1 fruit fly cellular context compared by ENCODE assay signal in genomic region chr2L:8894224-8894623, dm6.
TF ChIP-seq lines count a peak whose summit lies in the region.

No protein-coding gene starts in this region.

TF ChIP-seq in whole organism, embryonic, 481 proteins besides CTCF, POLR2A, EP300 and RAD21 (continued from another document):
- TF ChIP-seq Trl (optimal IDR thresholded peaks at IDR 0.05; lab: Kevin White, UChicago) = no peak
- peak; percentile 41 for TF ChIP-seq Trl (GFP tag; optimal IDR thresholded peaks at IDR 0.05; lab: Kevin White, UChicago)
- peak; percentile 36; the same call in 1 of the 2 replicates for TF ChIP-seq vvl (GFP tag; IDR thresholded peaks at IDR 0.05; lab: Robert Waterston, UW)
- TF ChIP-seq gem (tag; optimal IDR thresholded peaks at IDR 0.05; lab: Kevin White, UChicago) = peak; percentile 48
- peak; percentile 17 for TF ChIP-seq Bteb2 (GFP tag; optimal IDR thresholded peaks at IDR 0.05; lab: Kevin White, UChicago)
- TF ChIP-seq gt (GFP tag; IDR thresholded peaks at IDR 0.05; lab: Robert Waterston, UW) = no peak
- peak; percentile 1 for TF ChIP-seq tx (GFP tag; optimal IDR thresholded peaks at IDR 0.05; lab: Kevin White, UChicago)
- no peak for TF ChIP-seq wek (GFP tag; optimal IDR thresholded peaks at IDR 0.05; lab: Kevin White, UChicago)
- TF ChIP-seq lmd (GFP tag; IDR thresholded peaks at IDR 0.05; lab: Robert Waterston, UW) = peak; percentile 66; the same call in 1 of the 2 replicates
- peak; percentile 60 for TF ChIP-seq CG11247 (GFP tag; IDR thresholded peaks at IDR 0.05; lab: Robert Waterston, UW)
- TF ChIP-seq CG13624 (GFP tag; optimal IDR thresholded peaks at IDR 0.05; lab: Kevin White, UChicago) = peak; percentile 71
- peak; percentile 30 for TF ChIP-seq fd3F (GFP tag; optimal IDR thresholded peaks at IDR 0.05; lab: Kevin White, UChicago)
- peak; percentile 93 for TF ChIP-seq Med (GFP tag; lab: Kevin White, UChicago)
- TF ChIP-seq Fer1 (GFP tag; optimal IDR thresholded peaks at IDR 0.05; lab: Kevin White, UChicago) = peak; percentile 37
- TF ChIP-seq CG2202 (tag; optimal IDR thresholded peaks at IDR 0.05; lab: Kevin White, UChicago) = no peak
- TF ChIP-seq CG14014 (GFP tag; IDR thresholded peaks at IDR 0.05; lab: Robert Waterston, UW) = peak; percentile 80
- no peak for TF ChIP-seq bsh (GFP tag; optimal IDR thresholded peaks at IDR 0.05; lab: Kevin White, UChicago)
- TF ChIP-seq CG1603 (tag; optimal IDR thresholded peaks at IDR 0.05; lab: Kevin White, UChicago) = peak; percentile 11
- no peak for TF ChIP-seq tap (tag; optimal IDR thresholded peaks at IDR 0.05; lab: Kevin White, UChicago)
- TF ChIP-seq cwo (GFP tag; optimal IDR thresholded peaks at IDR 0.05; lab: Kevin White, UChicago) = peak; percentile 10
- 0 out of 2 replicates have a peak, but pooled peaks have one; percentile 31 for TF ChIP-seq CG10959 (GFP tag; IDR thresholded peaks at IDR 0.05; lab: Robert Waterston, UW)
- peak; percentile 54 for TF ChIP-seq CG7372 (GFP tag; IDR thresholded peaks at IDR 0.05; lab: Robert Waterston, UW)
- TF ChIP-seq caup (GFP tag; optimal IDR thresholded peaks at IDR 0.05; lab: Kevin White, UChicago; ENCODE audit: severe bottlenecking) = peak; percentile 63
- peak; percentile 46; the same call in 2 of the 3 replicates for TF ChIP-seq row (GFP tag; IDR thresholded peaks at IDR 0.05; lab: Robert Waterston, UW)
- no peak for TF ChIP-seq CG8281 (tag; optimal IDR thresholded peaks at IDR 0.05; lab: Kevin White, UChicago)
- TF ChIP-seq CG12769 (tag; optimal IDR thresholded peaks at IDR 0.05; lab: Kevin White, UChicago) = peak; percentile 73
- TF ChIP-seq HLH54F (GFP tag; optimal IDR thresholded peaks at IDR 0.05; lab: Kevin White, UChicago) = peak; percentile 52
- TF ChIP-seq Ptx1 (GFP tag; IDR thresholded peaks at IDR 0.05; lab: Robert Waterston, UW) = no peak
- TF ChIP-seq CG10565 (GFP tag; optimal IDR thresholded peaks at IDR 0.05; lab: Kevin White, UChicago) = no peak
- TF ChIP-seq Hmr (GFP tag; optimal IDR thresholded peaks at IDR 0.05; lab: Kevin White, UChicago) = peak; percentile 30
- peak; percentile 53 for TF ChIP-seq sob (GFP tag; IDR thresholded peaks at IDR 0.05; lab: Robert Waterston, UW)
- TF ChIP-seq Bdp1 (GFP tag; optimal IDR thresholded peaks at IDR 0.05; lab: Kevin White, UChicago) = no peak
- 0 out of 2 replicates have a peak, but pooled peaks have one; percentile 26 for TF ChIP-seq rib (GFP tag; IDR thresholded peaks at IDR 0.05; lab: Robert Waterston, UW)
- peak; percentile 42 for TF ChIP-seq CG9817 (tag; optimal IDR thresholded peaks at IDR 0.05; lab: Kevin White, UChicago)
- TF ChIP-seq Poxn (GFP tag; IDR thresholded peaks at IDR 0.05; lab: Robert Waterston, UW) = peak; percentile 31; the same call in 1 of the 2 replicates
- TF ChIP-seq CG13296 (GFP tag; optimal IDR thresholded peaks at IDR 0.05; lab: Kevin White, UChicago) = peak; percentile 4
- no peak for TF ChIP-seq ato (GFP tag; IDR thresholded peaks at IDR 0.05; lab: Robert Waterston, UW; ENCODE audit: partially characterized antibody)
- TF ChIP-seq CG3995 (GFP tag; optimal IDR thresholded peaks at IDR 0.05; lab: Kevin White, UChicago) = no peak
- TF ChIP-seq CG15269 (tag; optimal IDR thresholded peaks at IDR 0.05; lab: Kevin White, UChicago) = peak; percentile 35
- peak; percentile 81 for TF ChIP-seq NFAT (GFP tag; IDR thresholded peaks at IDR 0.05; lab: Robert Waterston, UW)
- peak; percentile 74 for TF ChIP-seq CG9215 (GFP tag; IDR thresholded peaks at IDR 0.05; lab: Robert Waterston, UW)
- no peak for TF ChIP-seq Blimp-1 (GFP tag; optimal IDR thresholded peaks at IDR 0.05; lab: Kevin White, UChicago)
- peak; percentile 79 for TF ChIP-seq CG2120 (GFP tag; optimal IDR thresholded peaks at IDR 0.05; lab: Kevin White, UChicago)
- peak; percentile 10 for TF ChIP-seq CG8924 (tag; optimal IDR thresholded peaks at IDR 0.05; lab: Kevin White, UChicago)
- no peak for TF ChIP-seq btn (GFP tag; optimal IDR thresholded peaks at IDR 0.05; lab: Kevin White, UChicago)
- TF ChIP-seq CG8388 (GFP tag; optimal IDR thresholded peaks at IDR 0.05; lab: Kevin White, UChicago) = no peak
- peak; percentile 56 for TF ChIP-seq zfh2 (GFP tag; optimal IDR thresholded peaks at IDR 0.05; lab: Kevin White, UChicago)
- TF ChIP-seq ewg (GFP tag; optimal IDR thresholded peaks at IDR 0.05; lab: Kevin White, UChicago) = no peak
- no peak for TF ChIP-seq CG15601 (tag; optimal IDR thresholded peaks at IDR 0.05; lab: Kevin White, UChicago)
- peak; percentile 28 for TF ChIP-seq Chrac-16 (GFP tag; optimal IDR thresholded peaks at IDR 0.05; lab: Kevin White, UChicago)
- TF ChIP-seq Atf6 (GFP tag; IDR thresholded peaks at IDR 0.05; lab: Robert Waterston, UW) = peak; percentile 69
- TF ChIP-seq Max (GFP tag; optimal IDR thresholded peaks at IDR 0.05; lab: Kevin White, UChicago) = peak; percentile 12
- no peak for TF ChIP-seq seq (GFP tag; IDR thresholded peaks at IDR 0.05; lab: Robert Waterston, UW)
- TF ChIP-seq CG7357 (GFP tag; IDR thresholded peaks at IDR 0.05; lab: Robert Waterston, UW) = peak; percentile 44; the same call in 1 of the 3 replicates
- TF ChIP-seq CG8089 (GFP tag; optimal IDR thresholded peaks at IDR 0.05; lab: Kevin White, UChicago) = no peak
- TF ChIP-seq Scr (GFP tag; IDR thresholded peaks at IDR 0.05; lab: Robert Waterston, UW; ENCODE audit: partially characterized antibody) = no peak
- TF ChIP-seq Dip2 (GFP tag; IDR thresholded peaks at IDR 0.05; lab: Robert Waterston, UW) = no peak
- TF ChIP-seq pb (GFP tag; optimal IDR thresholded peaks at IDR 0.05; lab: Kevin White, UChicago) = no peak
- TF ChIP-seq CG4820 (GFP tag; optimal IDR thresholded peaks at IDR 0.05; lab: Kevin White, UChicago) = no peak
- TF ChIP-seq CG10209 (GFP tag; optimal IDR thresholded peaks at IDR 0.05; lab: Kevin White, UChicago) = peak; percentile 7
- TF ChIP-seq CG15011 (GFP tag; optimal IDR thresholded peaks at IDR 0.05; lab: Kevin White, UChicago) = peak; percentile 7
- peak; percentile 26; the same call in 1 of the 2 replicates for TF ChIP-seq CG6689 (GFP tag; IDR thresholded peaks at IDR 0.05; lab: Robert Waterston, UW)
- peak; percentile 28 for TF ChIP-seq BtbVII (GFP tag; optimal IDR thresholded peaks at IDR 0.05; lab: Kevin White, UChicago)
- TF ChIP-seq Elba2 (GFP tag; optimal IDR thresholded peaks at IDR 0.05; lab: Kevin White, UChicago) = no peak
- peak; percentile 69 for TF ChIP-seq CG2678 (tag; optimal IDR thresholded peaks at IDR 0.05; lab: Kevin White, UChicago)
- peak; percentile 67 for TF ChIP-seq lilli (GFP tag; optimal IDR thresholded peaks at IDR 0.05; lab: Kevin White, UChicago)
- TF ChIP-seq CG4424 (GFP tag; optimal IDR thresholded peaks at IDR 0.05; lab: Kevin White, UChicago) = peak; percentile 16
- TF ChIP-seq PHDP (tag; optimal IDR thresholded peaks at IDR 0.05; lab: Kevin White, UChicago) = peak; percentile 32
- peak; percentile 49 for TF ChIP-seq ind (GFP tag; optimal IDR thresholded peaks at IDR 0.05; lab: Kevin White, UChicago)
- peak; percentile 91 for TF ChIP-seq CG32532 (GFP tag; IDR thresholded peaks at IDR 0.05; lab: Robert Waterston, UW)
- TF ChIP-seq CG12942 (GFP tag; optimal IDR thresholded peaks at IDR 0.05; lab: Kevin White, UChicago) = no peak
- peak; percentile 12 for TF ChIP-seq CG9727 (GFP tag; optimal IDR thresholded peaks at IDR 0.05; lab: Kevin White, UChicago)
- TF ChIP-seq Fer3 (tag; optimal IDR thresholded peaks at IDR 0.05; lab: Kevin White, UChicago) = peak; percentile 63
- TF ChIP-seq CG17385 (GFP tag; optimal IDR thresholded peaks at IDR 0.05; lab: Kevin White, UChicago) = peak; percentile 4
- TF ChIP-seq ham (GFP tag; IDR thresholded peaks at IDR 0.05; lab: Robert Waterston, UW) = peak; percentile 11; the same call in 1 of the 2 replicates
- no peak for TF ChIP-seq emc (GFP tag; optimal IDR thresholded peaks at IDR 0.05; lab: Kevin White, UChicago)
- TF ChIP-seq Xrp1 (GFP tag; IDR thresholded peaks at IDR 0.05; lab: Robert Waterston, UW) = peak; percentile 32; the same call in 1 of the 2 replicates
- no peak for TF ChIP-seq unc-4 (GFP tag; IDR thresholded peaks at IDR 0.05; lab: Robert Waterston, UW; ENCODE audit: partially characterized antibody)
- peak; percentile 85 for TF ChIP-seq Dbx (GFP tag; IDR thresholded peaks at IDR 0.05; lab: Robert Waterston, UW)
- TF ChIP-seq CG7786 (GFP tag; optimal IDR thresholded peaks at IDR 0.05; lab: Kevin White, UChicago) = peak; percentile 27
- peak; percentile 46; the same call in 1 of the 2 replicates for TF ChIP-seq MBD-R2 (GFP tag; IDR thresholded peaks at IDR 0.05; lab: Robert Waterston, UW)
- TF ChIP-seq bcd (GFP tag; optimal IDR thresholded peaks at IDR 0.05; lab: Kevin White, UChicago) = peak; percentile 31
- peak; percentile 10 for TF ChIP-seq HmgZ (tag; optimal IDR thresholded peaks at IDR 0.05; lab: Kevin White, UChicago)
- TF ChIP-seq CG1647 (GFP tag; optimal IDR thresholded peaks at IDR 0.05; lab: Kevin White, UChicago) = peak; percentile 50
- TF ChIP-seq al (GFP tag; IDR thresholded peaks at IDR 0.05; lab: Robert Waterston, UW) = peak; percentile 80
- TF ChIP-seq croc (GFP tag; conservative IDR thresholded peaks at IDR 0.05; lab: Robert Waterston, UW) = no peak
- peak; percentile 50 for TF ChIP-seq mirr (GFP tag; optimal IDR thresholded peaks at IDR 0.05; lab: Kevin White, UChicago)
- TF ChIP-seq pho (GFP tag; optimal IDR thresholded peaks at IDR 0.05; lab: Kevin White, UChicago) = peak; percentile 26
- peak; percentile 31; the same call in 1 of the 2 replicates for TF ChIP-seq klu (GFP tag; IDR thresholded peaks at IDR 0.05; lab: Robert Waterston, UW)
- peak; percentile 12 for TF ChIP-seq bab2 (GFP tag; optimal IDR thresholded peaks at IDR 0.05; lab: Kevin White, UChicago)
- TF ChIP-seq CG3847 (GFP tag; IDR thresholded peaks at IDR 0.05; lab: Robert Waterston, UW) = peak; percentile 46
- TF ChIP-seq Rfx (GFP tag; IDR thresholded peaks at IDR 0.05; lab: Robert Waterston, UW) = peak; percentile 88
